Worm (Caenorhabditis elegans): ENCODE data around the gene catp-3.

The catp-3 gene

DNA sequence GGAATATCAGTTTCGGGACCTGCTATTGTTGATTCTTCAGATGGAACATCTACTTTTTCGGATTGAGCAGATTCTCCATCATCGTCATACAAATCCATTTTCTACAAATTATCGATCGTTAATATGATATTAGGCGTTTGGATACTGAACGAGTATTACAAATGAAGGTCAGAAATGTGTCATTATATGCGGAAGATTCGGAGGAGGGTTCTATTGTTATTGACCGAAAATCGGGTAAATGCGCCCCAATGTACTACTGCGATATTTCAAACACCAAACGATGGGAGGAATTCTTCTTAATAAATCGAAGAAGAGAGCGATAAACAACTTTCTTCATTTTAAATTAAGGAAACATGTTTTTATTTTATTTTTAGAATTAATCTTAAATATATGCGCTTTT lies 53.4 kb downstream of the catp-3 start, which contains the start of gene spr-1:
spr-1 (minus strand) TSS at position 101 of the 400 bp plus-strand sequence.
- no peak for TF ChIP-seq nhr-21 (tag; optimal IDR thresholded peaks at IDR 0.05)
- no peak for TF ChIP-seq unc-62 (GFP tag; optimal IDR thresholded peaks at IDR 0.05)

Data from whole organism, L2 larva.